Worm (Caenorhabditis elegans) whole organism, L1 larva: Measurements from ENCODE around the gene Y77E11A.7.

ENCODE experiments used
- C16A3.4 ChIP-seq: fragments of 150-350 bp; optimal IDR thresholded peaks from 2 replicates; lab custom pipeline; 2014; ENCODE audit warnings: missing biosample characterization, missing genetic modification characterization
- Y116A8C.19 ChIP-seq: sonication (generic microtip); optimal IDR thresholded peaks from 2 replicates; lab custom pipeline; 2016; ENCODE audit warnings: missing compliant biosample characterization, missing genetic modification characterization, borderline replicate concordance
- aha-1 ChIP-seq: fragments of 150-350 bp; optimal IDR thresholded peaks from 2 replicates; lab custom pipeline; 2014; ENCODE audit warnings: missing biosample characterization, missing genetic modification characterization
- blmp-1 ChIP-seq: fragments of 150-350 bp; optimal IDR thresholded peaks from 2 replicates; lab custom pipeline; 2014; ENCODE audit warnings: missing biosample characterization, missing genetic modification characterization
- ceh-8 ChIP-seq: fragments of 200-800 bp; sonication (Bioruptor generic); optimal IDR thresholded peaks from 2 replicates; lab custom pipeline; 2018; ENCODE audit warnings: mild to moderate bottlenecking, missing genetic modification characterization, moderate library complexity, missing compliant biosample characterization
- dpl-1 ChIP-seq, 3 experiments: fragments of 150-350 bp in 2 of 3; sonication (generic microtip) in 1 of 3; optimal IDR thresholded peaks; 2 replicates each; lab custom pipeline; 2014 to 2017; ENCODE audit warnings: missing biosample characterization in 3 of 3, missing genetic modification characterization in 3 of 3, missing genetic modification reagents in 3 of 3
- dsc-1 ChIP-seq: sonication (generic microtip); optimal IDR thresholded peaks from 2 replicates; lab custom pipeline; 2016; ENCODE audit warnings: mild to moderate bottlenecking, missing genetic modification characterization, missing compliant biosample characterization
- efl-1 ChIP-seq, 4 experiments: fragments of 150-350 bp; optimal IDR thresholded peaks in 3 of 4; peaks in 1 of 4; 1 replicate in 1 of 4; 2 replicates in 3 of 4; lab custom pipeline; 2014; ENCODE audit warnings: missing biosample characterization in 2 of 4, missing genetic modification characterization in 2 of 4, missing genetic modification reagents in 2 of 4
- efl-3 ChIP-seq: fragments of 200-800 bp; sonication (Bioruptor generic); optimal IDR thresholded peaks from 2 replicates; lab custom pipeline; 2018; ENCODE audit warnings: mild to moderate bottlenecking, missing genetic modification characterization, missing compliant biosample characterization
- elt-2 ChIP-seq: sonication (generic microtip); optimal IDR thresholded peaks from 2 replicates; lab custom pipeline; 2016; ENCODE audit warnings: missing genetic modification characterization, mild to moderate bottlenecking, inconsistent platforms, missing compliant biosample characterization, missing genetic modification reagents
- elt-3 ChIP-seq, 6 experiments: fragments of 150-350 bp in 1 of 6; sonication (generic microtip); optimal IDR thresholded peaks; 2 replicates each; lab custom pipeline; 2017 to 2018; ENCODE audit warnings: missing biosample characterization in 6 of 6, missing genetic modification characterization in 6 of 6, inconsistent platforms in 1 of 6
- ets-5 ChIP-seq: fragments of 200-800 bp; sonication (Bioruptor generic); IDR thresholded peaks from 2 replicates; pipeline ENCODE4 v1.3.6; 2022; ENCODE audit warnings: missing genetic modification characterization, missing compliant biosample characterization
- fkh-10 ChIP-seq: sonication (generic microtip); optimal IDR thresholded peaks from 2 replicates; lab custom pipeline; 2017; ENCODE audit warnings: missing biosample characterization, missing genetic modification reagents, missing genetic modification characterization
- irx-1 ChIP-seq: sonication (generic microtip); optimal IDR thresholded peaks from 2 replicates; lab custom pipeline; 2016; ENCODE audit warnings: missing genetic modification characterization, missing compliant biosample characterization
- isw-1 ChIP-seq: fragments of 200-800 bp; sonication (Bioruptor generic); IDR thresholded peaks from 2 replicates; pipeline ENCODE4 v1.3.6; 2022; ENCODE audit warnings: missing genetic modification characterization, missing compliant biosample characterization
- jun-1 ChIP-seq: fragments of 150-350 bp; optimal IDR thresholded peaks from 2 replicates; lab custom pipeline; 2014; ENCODE audit warnings: missing biosample characterization, missing genetic modification reagents, missing genetic modification characterization
- lin-13 ChIP-seq: fragments of 150-350 bp; optimal IDR thresholded peaks from 2 replicates; lab custom pipeline; 2014; ENCODE audit warnings: missing biosample characterization, missing genetic modification reagents, missing genetic modification characterization
- lin-15B ChIP-seq: fragments of 150-350 bp; sonication (generic microtip); optimal IDR thresholded peaks from 3 replicates; lab custom pipeline; 2014; ENCODE audit warnings: missing biosample characterization, missing genetic modification characterization
- lin-35 ChIP-seq, 2 experiments: fragments of 150-350 bp; optimal IDR thresholded peaks; 2 replicates each; lab custom pipeline; 2014; ENCODE audit warnings: missing biosample characterization in 2 of 2, missing genetic modification characterization in 2 of 2, missing genetic modification reagents in 2 of 2
- lin-39 ChIP-seq: fragments of 150-350 bp; optimal IDR thresholded peaks from 2 replicates; lab custom pipeline; 2014; ENCODE audit warnings: missing biosample characterization, missing genetic modification reagents, missing genetic modification characterization
- mdl-1 ChIP-seq, 2 experiments: fragments of 150-350 bp; optimal IDR thresholded peaks; 2 replicates each; lab custom pipeline; 2014 to 2017; ENCODE audit warnings: missing biosample characterization in 2 of 2, missing genetic modification characterization in 2 of 2, inconsistent platforms in 1 of 2
- nhr-11 ChIP-seq: fragments of 150-350 bp; optimal IDR thresholded peaks from 2 replicates; lab custom pipeline; 2014; ENCODE audit warnings: missing biosample characterization, missing genetic modification characterization
- nhr-19 ChIP-seq: fragments of 200-800 bp; sonication (Bioruptor generic); conservative IDR thresholded peaks from 2 replicates; pipeline ENCODE4 v1.3.6; 2022; ENCODE audit warnings: missing genetic modification characterization, missing compliant biosample characterization
- nhr-20 ChIP-seq: sonication (generic microtip); optimal IDR thresholded peaks from 2 replicates; lab custom pipeline; 2016; ENCODE audit warnings: mild to moderate bottlenecking, missing genetic modification characterization, missing compliant biosample characterization
- nhr-77 ChIP-seq: fragments of 150-350 bp; optimal IDR thresholded peaks from 2 replicates; lab custom pipeline; 2014; ENCODE audit warnings: missing biosample characterization, missing genetic modification characterization
- nhr-84 ChIP-seq: sonication (generic microtip); optimal IDR thresholded peaks from 2 replicates; lab custom pipeline; 2017; ENCODE audit warnings: missing biosample characterization, missing genetic modification characterization
- pqm-1 ChIP-seq: sonication (generic microtip); optimal IDR thresholded peaks from 3 replicates; lab custom pipeline; 2017; ENCODE audit warnings: missing biosample characterization, missing genetic modification characterization
- rnt-1 ChIP-seq: sonication (generic microtip); optimal IDR thresholded peaks from 2 replicates; lab custom pipeline; 2016; ENCODE audit warnings: mild to moderate bottlenecking, missing genetic modification characterization, moderate library complexity, missing compliant biosample characterization
- skn-1 ChIP-seq: fragments of 150-350 bp; optimal IDR thresholded peaks from 2 replicates; lab custom pipeline; 2014; ENCODE audit warnings: missing biosample characterization, missing genetic modification characterization
- snpc-4 ChIP-seq: fragments of 150-350 bp; optimal IDR thresholded peaks from 2 replicates; lab custom pipeline; 2014; ENCODE audit warnings: missing biosample characterization, missing genetic modification characterization
- snu-23 ChIP-seq: sonication (generic microtip); optimal IDR thresholded peaks from 2 replicates; lab custom pipeline; 2016; ENCODE audit warnings: missing genetic modification characterization, missing compliant biosample characterization
- sox-4 ChIP-seq: sonication (generic microtip); optimal IDR thresholded peaks from 2 replicates; lab custom pipeline; 2016; ENCODE audit warnings: missing genetic modification characterization, missing compliant biosample characterization
- sup-37 ChIP-seq: fragments of 200-800 bp; sonication (Bioruptor generic); optimal IDR thresholded peaks from 2 replicates; lab custom pipeline; 2018; ENCODE audit warnings: mild to moderate bottlenecking, missing genetic modification characterization, missing compliant biosample characterization
- swsn-7 ChIP-seq: sonication (generic microtip); optimal IDR thresholded peaks from 2 replicates; lab custom pipeline; 2016; ENCODE audit warnings: missing genetic modification characterization, missing compliant biosample characterization
- unc-86 ChIP-seq: sonication (generic microtip); optimal IDR thresholded peaks from 2 replicates; lab custom pipeline; 2016; ENCODE audit warnings: missing genetic modification characterization, missing compliant biosample characterization
- unc-98 ChIP-seq: fragments of 200-800 bp; sonication (Bioruptor generic); IDR thresholded peaks from 2 replicates; pipeline ENCODE4 v1.3.6; 2022; ENCODE audit warnings: missing genetic modification characterization, missing compliant biosample characterization
- ztf-4 ChIP-seq: fragments of 150-350 bp; optimal IDR thresholded peaks from 2 replicates; lab custom pipeline; 2014; ENCODE audit warnings: missing biosample characterization, missing genetic modification characterization

Gene Y77E11A.7

ce11 chrIV:1385915-1386314 is 33.7 kb downstream of the Y77E11A.7 start, which contains the start of gene nhr-41:
TSS of gene nhr-41 (plus strand) at chrIV:1386215.
- TF ChIP-seq pqm-1 (tag; lab: Kevin White, UChicago) (no peak), unc-86 (tag; lab: Kevin White, UChicago) (no peak), skn-1 (no peak), dpl-1 (GFP tag; optimal IDR thresholded peaks at IDR 0.05; lab: Kevin White, UChicago) (no peak), ceh-8 (GFP tag; lab: Kevin White, UChicago) (no peak), swsn-7 (tag; lab: Kevin White, UChicago) (no peak), lin-13 (GFP tag; lab: Kevin White, UChicago) (no peak), snu-23 (GFP tag; lab: Kevin White, UChicago) (no peak), blmp-1 (tag; lab: Kevin White, UChicago) (no peak), nhr-11 (tag; lab: Kevin White, UChicago) (no peak), sup-37 (GFP tag; lab: Kevin White, UChicago) (no peak)
- TF ChIP-seq, all 84 proteins: peak for 0

ce11 chrIV:1385500-1385899 is 34.1 kb downstream of the Y77E11A.7 start:
- TF ChIP-seq sup-37 (GFP tag; lab: Kevin White, UChicago) (no peak), efl-1 (optimal IDR thresholded peaks at IDR 0.05; lab: Kevin White, UChicago) (no peak), efl-1 (GFP tag; optimal IDR thresholded peaks at IDR 0.05 in 1 of 2; lab: Kevin White, UChicago) (peak in 1 of 2 experiments; percentile 53), elt-3 (tag; optimal IDR thresholded peaks at IDR 0.05; lab: Kevin White, UChicago) (no peak), aha-1 (no peak), snpc-4 (no peak)

- TF ChIP-seq ztf-4 (tag; lab: Kevin White, UChicago) (no peak), blmp-1 (tag; lab: Kevin White, UChicago) (peak; percentile 37)
These were observed 37.9 kb downstream of the Y77E11A.7 start for ce11 chrIV:1381596-1382274.

- TF ChIP-seq nhr-19, result no peak
- TF ChIP-seq sup-37 (GFP tag; lab: Kevin White, UChicago), result no peak
- TF ChIP-seq isw-1 (GFP tag; lab: Robert Waterston, UW), result no peak
- TF ChIP-seq ets-5 (GFP tag; lab: Robert Waterston, UW), result no peak
- no peak for TF ChIP-seq irx-1 (tag; lab: Kevin White, UChicago)
- no peak for TF ChIP-seq nhr-20
- TF ChIP-seq unc-98 (GFP tag; lab: Robert Waterston, UW), result no peak
These were observed 39.3 kb downstream of the Y77E11A.7 start for ce11 chrIV:1380350-1380749.

ce11 chrIV:1378954-1379353 is 40.7 kb downstream of the Y77E11A.7 start:
- no peak for TF ChIP-seq snpc-4
- no peak for TF ChIP-seq unc-86 (tag; lab: Kevin White, UChicago)
- TF ChIP-seq lin-35 (GFP tag; optimal IDR thresholded peaks at IDR 0.05; lab: Kevin White, UChicago), result peak in 1 of 2 experiments; percentile 25
- no peak for TF ChIP-seq efl-3 (GFP tag; lab: Kevin White, UChicago)
- TF ChIP-seq ets-5 (GFP tag; lab: Robert Waterston, UW), result no peak
- no peak for TF ChIP-seq nhr-84 (tag; lab: Kevin White, UChicago)
- no peak for TF ChIP-seq rnt-1 (tag; lab: Kevin White, UChicago)
- TF ChIP-seq nhr-20, result no peak
- TF ChIP-seq pqm-1 (tag; lab: Kevin White, UChicago), result peak; percentile 77
- no peak for TF ChIP-seq mdl-1 (tag; optimal IDR thresholded peaks at IDR 0.05; lab: Kevin White, UChicago)
- no peak for TF ChIP-seq Y116A8C.19
- peak; percentile 92 for TF ChIP-seq elt-2
- TF ChIP-seq lin-39 (tag; lab: Kevin White, UChicago), result no peak
- TF ChIP-seq dsc-1 (tag; lab: Kevin White, UChicago), result no peak
- TF ChIP-seq nhr-77 (tag; lab: Kevin White, UChicago), result no peak
- TF ChIP-seq lin-15B (tag; lab: Kevin White, UChicago), result no peak
- no peak for TF ChIP-seq fkh-10 (GFP tag; lab: Kevin White, UChicago)
- TF ChIP-seq C16A3.4 (tag; lab: Kevin White, UChicago), result no peak
- TF ChIP-seq jun-1 (tag; lab: Kevin White, UChicago), result peak; percentile 20
- no peak for TF ChIP-seq sox-4 (tag; lab: Kevin White, UChicago)
